Worm (Caenorhabditis elegans): ENCODE measurements around the gene abl-1.
A peak's percentile ranks its signal among the peaks of the same experiment; 100 is the strongest.

abl-1 gene

ce11 chrX:10637048-10637928 is 13.3 kb upstream of the abl-1 start (continued):
- 0 out of 2 replicates have a peak, but pooled peaks have one; percentile 13 for TF ChIP-seq bed-2 (GFP tag; IDR thresholded peaks at IDR 0.05)
- peak; percentile 65 for TF ChIP-seq K12H6.12 (tag; optimal IDR thresholded peaks at IDR 0.05)
- TF ChIP-seq zfh-2 (GFP tag; conservative IDR thresholded peaks at IDR 0.05) = peak; percentile 99
- peak; percentile 49 for TF ChIP-seq somi-1 (GFP tag; optimal IDR thresholded peaks at IDR 0.05)
- no peak for TF ChIP-seq ztf-22 (GFP tag; optimal IDR thresholded peaks at IDR 0.05)
- 0 out of 2 replicates have a peak, but pooled peaks have one; percentile 4 for TF ChIP-seq let-526 (GFP tag; IDR thresholded peaks at IDR 0.05)
- TF ChIP-seq lir-1 (GFP tag; conservative IDR thresholded peaks at IDR 0.05) = 0 out of 2 replicates have a peak, but pooled peaks have one; percentile 13
- no peak for TF ChIP-seq lin-54 (GFP tag; optimal IDR thresholded peaks at IDR 0.05)
- TF ChIP-seq F55B11.4 (tag; optimal IDR thresholded peaks at IDR 0.05; ENCODE audit: borderline replicate concordance, insufficient read depth) = no peak
- peak; percentile 40 for TF ChIP-seq ets-4 (GFP tag; optimal IDR thresholded peaks at IDR 0.05)
- no peak for TF ChIP-seq hsf-1 (GFP tag; IDR thresholded peaks at IDR 0.05)
- peak; percentile 56; the same call in 1 of the 2 replicates for TF ChIP-seq dox-1 (GFP tag; IDR thresholded peaks at IDR 0.05)
- TF ChIP-seq K11D2.4 (GFP tag; IDR thresholded peaks at IDR 0.05) = peak; percentile 65
- no peak for TF ChIP-seq pbrm-1 (GFP tag; IDR thresholded peaks at IDR 0.05)
- TF ChIP-seq hrde-1 (tag; optimal IDR thresholded peaks at IDR 0.05; ENCODE audit: borderline replicate concordance) = no peak
- no peak for TF ChIP-seq rec-8 (tag; optimal IDR thresholded peaks at IDR 0.05)
- peak; percentile 24 for TF ChIP-seq tbp1 (GFP tag; optimal IDR thresholded peaks at IDR 0.05)
- TF ChIP-seq lin-26 (GFP tag; IDR thresholded peaks at IDR 0.05) = no peak
- peak; percentile 27; the same call in 1 of the 2 replicates for TF ChIP-seq rcor-1 (GFP tag; IDR thresholded peaks at IDR 0.05)
- TF ChIP-seq ceh-58 (GFP tag; IDR thresholded peaks at IDR 0.05) = no peak
- TF ChIP-seq aptf-2 (GFP tag; conservative IDR thresholded peaks at IDR 0.05) = no peak
- TF ChIP-seq attf-5 (GFP tag; optimal IDR thresholded peaks at IDR 0.05) = peak; percentile 60
- TF ChIP-seq nhr-179 (tag; optimal IDR thresholded peaks at IDR 0.05) = no peak
- no peak for TF ChIP-seq snpc-4 (GFP tag; optimal IDR thresholded peaks at IDR 0.05)
- peak; percentile 34 to 57 (median 48) for TF ChIP-seq snpc-4 (tag; optimal IDR thresholded peaks at IDR 0.05)
- no peak for TF ChIP-seq pha-4 (tag; optimal IDR thresholded peaks at IDR 0.05)
- TF ChIP-seq F57A8.1 (GFP tag; optimal IDR thresholded peaks at IDR 0.05) = no peak
- peak; percentile 81 for TF ChIP-seq lin-40 (tag; optimal IDR thresholded peaks at IDR 0.05)
- no peak for TF ChIP-seq efl-1 (GFP tag; optimal IDR thresholded peaks at IDR 0.05)
- peak; percentile 27 for TF ChIP-seq nhr-90 (tag; optimal IDR thresholded peaks at IDR 0.05)
- TF ChIP-seq dpl-1 (GFP tag; optimal IDR thresholded peaks at IDR 0.05) = no peak
- no peak for TF ChIP-seq F33H1.4 (GFP tag; IDR thresholded peaks at IDR 0.05)
- no peak; the same call in 1 of the 2 replicates for TF ChIP-seq cebp-1 (GFP tag; IDR thresholded peaks at IDR 0.05)
- peak; percentile 78 for TF ChIP-seq cebp-1 (tag; optimal IDR thresholded peaks at IDR 0.05)
- TF ChIP-seq ZK185.1 (tag; optimal IDR thresholded peaks at IDR 0.05; ENCODE audit: poor library complexity, severe bottlenecking) = no peak
- peak; percentile 10 for TF ChIP-seq repo-1 (tag; optimal IDR thresholded peaks at IDR 0.05)
- no peak for TF ChIP-seq lag-1 (GFP tag; IDR thresholded peaks at IDR 0.05)

ce11 chrX:10635608-10636007 is 11.6 kb upstream of the abl-1 start, which contains the start of gene daf-12:
Gene daf-12 (plus strand): TSS chrX:10635908.
- no peak for TF ChIP-seq lag-1 (GFP tag; IDR thresholded peaks at IDR 0.05)
- TF ChIP-seq snpc-4 (GFP tag; optimal IDR thresholded peaks at IDR 0.05) = no peak
- no peak for TF ChIP-seq snpc-4 (tag; optimal IDR thresholded peaks at IDR 0.05)
- TF ChIP-seq snpc-1.1 (tag; optimal IDR thresholded peaks at IDR 0.05; ENCODE audit: insufficient read depth) = no peak
- TF ChIP-seq Y56A3A.18 (GFP tag; IDR thresholded peaks at IDR 0.05) = no peak
- no peak for TF ChIP-seq mes-4 (tag; optimal IDR thresholded peaks at IDR 0.05)
